Worm (Caenorhabditis elegans) whole organism, young adult: Measurements from ENCODE around the gene F37A8.1.

ENCODE experiments used
- ama-1 ChIP-seq, 3 experiments: fragments of 150-350 bp in 1 of 3; sonication (generic microtip) in 2 of 3; optimal IDR thresholded peaks; 2 replicates each; lab custom pipeline; 2014 to 2018; ENCODE audit warnings: missing biosample characterization in 2 of 3, missing genetic modification characterization in 2 of 3, missing genetic modification reagents in 2 of 3
- attf-6 ChIP-seq: fragments of 200-800 bp; sonication (Bioruptor generic); IDR thresholded peaks from 2 replicates; pipeline ENCODE4 v1.3.6; 2022; ENCODE audit warnings: missing genetic modification reagents, missing genetic modification characterization, missing compliant biosample characterization
- chd-7 ChIP-seq: sonication (generic microtip); optimal IDR thresholded peaks from 2 replicates; lab custom pipeline; 2016; ENCODE audit warnings: mild to moderate bottlenecking, missing genetic modification characterization, moderate library complexity, missing compliant biosample characterization
- him-1 ChIP-seq: sonication (generic microtip); optimal IDR thresholded peaks from 2 replicates; lab custom pipeline; 2016; ENCODE audit warnings: missing genotype, missing genetic modification reagents, missing genetic modification characterization, missing compliant biosample characterization
- nhr-120 ChIP-seq: fragments of 200-800 bp; sonication (Bioruptor generic); IDR thresholded peaks from 2 replicates; pipeline ENCODE4 v1.3.6; 2022; ENCODE audit warnings: missing genetic modification characterization, missing compliant biosample characterization
- pha-4 ChIP-seq: fragments of 150-350 bp; sonication (generic microtip); optimal IDR thresholded peaks from 2 replicates; lab custom pipeline; 2014; ENCODE audit warnings: missing biosample characterization, missing genetic modification reagents, missing genetic modification characterization
- ztf-3 ChIP-seq: fragments of 200-800 bp; sonication (Bioruptor generic); optimal IDR thresholded peaks from 2 replicates; lab custom pipeline; 2018; ENCODE audit warnings: mild to moderate bottlenecking, missing genetic modification characterization, missing compliant biosample characterization

ce11 chrIII:3975008-3975407, 46.8 kb downstream of the F37A8.1 start:
- TF ChIP-seq pha-4 (tag; lab: Kevin White, UChicago): no peak
- TF ChIP-seq chd-7 (tag; lab: Kevin White, UChicago): no peak
- no peak for TF ChIP-seq ama-1 (optimal IDR thresholded peaks at IDR 0.05; lab: Kevin White, UChicago)
- TF ChIP-seq ama-1 (GFP tag; optimal IDR thresholded peaks at IDR 0.05; lab: Kevin White, UChicago): no peak
- no peak for TF ChIP-seq attf-6
- no peak for TF ChIP-seq him-1 (tag; lab: Kevin White, UChicago)
- TF ChIP-seq nhr-120: no peak
- no peak for TF ChIP-seq ztf-3 (GFP tag; lab: Kevin White, UChicago)
